Fruit fly (Drosophila melanogaster) S2 (cell line): Measurements from ENCODE around the gene Alp13.

Experiments used
- CG8478 ChIP-seq: fragments of >200 bp; optimal IDR thresholded peaks from 2 replicates; lab custom pipeline; 2018
- CTCF ChIP-seq, 2 experiments: fragments of >200 bp; optimal IDR thresholded peaks; 2 replicates each; lab custom pipeline; 2018

dm6 chr3R:10039188-10039587 is 36.0 kb downstream of the Alp13 start:
- TF ChIP-seq CTCF (optimal IDR thresholded peaks at IDR 0.05; lab: Kevin White, UChicago) (no peak), CG8478 (lab: Kevin White, UChicago) (no peak)
